Fruit fly (Drosophila melanogaster): ENCODE data around the gene Alp12.

Alp12 gene

DNA sequence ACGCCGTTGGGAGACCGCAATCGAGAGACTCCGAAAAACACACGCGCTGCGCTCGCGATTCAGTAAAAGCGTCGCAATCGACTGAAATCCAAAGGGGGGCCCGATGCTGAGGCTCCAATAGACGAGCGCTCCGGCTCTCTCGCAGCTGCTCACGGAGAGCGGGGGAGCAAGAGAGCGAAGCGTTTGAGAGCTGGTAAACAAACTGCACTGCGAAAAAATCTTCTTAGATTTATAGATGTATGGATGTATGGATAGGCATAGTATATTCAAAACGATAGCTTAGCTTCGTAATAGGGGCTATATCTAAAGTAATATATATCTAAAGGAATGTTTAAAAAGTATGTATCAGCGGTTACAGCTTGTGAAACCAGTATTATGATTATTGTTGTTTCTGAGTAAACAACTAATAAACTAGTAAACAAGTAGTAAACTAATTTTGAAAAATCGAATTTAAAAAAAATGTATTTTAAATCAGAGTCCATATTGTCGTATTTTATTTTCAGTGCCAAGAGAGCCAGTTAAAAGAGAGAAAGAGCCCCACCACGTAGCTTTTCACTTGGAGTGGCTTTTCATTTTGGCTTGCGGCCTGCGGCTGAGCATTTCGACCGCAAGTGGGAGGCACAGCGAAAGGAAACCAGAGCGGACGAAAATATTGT, at the start of gene Alp12, which contains the start of gene CG13085 (continued):
- TF ChIP-seq her (GFP tag; optimal IDR thresholded peaks at IDR 0.05) = peak; percentile 87
- peak; percentile 97 for TF ChIP-seq CG6813 (GFP tag; optimal IDR thresholded peaks at IDR 0.05)
- TF ChIP-seq HmgD (GFP tag; optimal IDR thresholded peaks at IDR 0.05) = peak; percentile 61
- peak; percentile 93 to 95 for TF ChIP-seq Pdp1 (GFP tag; optimal IDR thresholded peaks at IDR 0.05)
- TF ChIP-seq Doc2 (GFP tag; IDR thresholded peaks at IDR 0.05) = peak; percentile 82
- TF ChIP-seq az2 (GFP tag; optimal IDR thresholded peaks at IDR 0.05) = peak; percentile 98
- peak; percentile 93 for TF ChIP-seq wdn (GFP tag; IDR thresholded peaks at IDR 0.05)
- TF ChIP-seq CG17328 (GFP tag; IDR thresholded peaks at IDR 0.05) = peak; percentile 93
- peak; percentile 95 for TF ChIP-seq H2.0 (GFP tag; IDR thresholded peaks at IDR 0.05)
- TF ChIP-seq ftz-f1 (GFP tag; optimal IDR thresholded peaks at IDR 0.05) = peak; percentile 67
- peak; percentile 97 for TF ChIP-seq CG12219 (GFP tag; optimal IDR thresholded peaks at IDR 0.05)
- TF ChIP-seq Hr39 (optimal IDR thresholded peaks at IDR 0.05) = no peak
- peak; percentile 92 for TF ChIP-seq CG7786 (GFP tag; optimal IDR thresholded peaks at IDR 0.05)
- TF ChIP-seq CG6791 (GFP tag; IDR thresholded peaks at IDR 0.05; ENCODE audit: partially characterized antibody) = peak; percentile 54; the same call in 2 of the 3 replicates
- peak; percentile 94 for TF ChIP-seq jing (GFP tag; optimal IDR thresholded peaks at IDR 0.05)
- peak; percentile 41; the same call in 1 of the 2 replicates for TF ChIP-seq dati (GFP tag; IDR thresholded peaks at IDR 0.05)
- TF ChIP-seq CG10267 (tag; optimal IDR thresholded peaks at IDR 0.05) = peak; percentile 95
- peak; percentile 95 for TF ChIP-seq klu (GFP tag; IDR thresholded peaks at IDR 0.05)
- TF ChIP-seq zfh1 (GFP tag; IDR thresholded peaks at IDR 0.05) = peak; percentile 91
- TF ChIP-seq Gug (GFP tag; IDR thresholded peaks at IDR 0.05) = peak; percentile 91
- peak; percentile 99 for TF ChIP-seq BtbVII (GFP tag; optimal IDR thresholded peaks at IDR 0.05)
- TF ChIP-seq Dll (GFP tag; IDR thresholded peaks at IDR 0.05; ENCODE audit: partially characterized antibody) = no peak; the same call in 3 of the 4 replicates
- peak; percentile 98 for TF ChIP-seq sqz (GFP tag; optimal IDR thresholded peaks at IDR 0.05)
- TF ChIP-seq CG1024 (GFP tag; IDR thresholded peaks at IDR 0.05) = peak; percentile 81
- TF ChIP-seq Sox100B (GFP tag; optimal IDR thresholded peaks at IDR 0.05) = peak; percentile 100
- peak; percentile 94 for TF ChIP-seq Fer2 (tag; optimal IDR thresholded peaks at IDR 0.05)
- TF ChIP-seq sr (GFP tag; IDR thresholded peaks at IDR 0.05) = peak; percentile 72; the same call in 1 of the 3 replicates
- TF ChIP-seq Ada2b (GFP tag; IDR thresholded peaks at IDR 0.05) = peak; percentile 95
- TF ChIP-seq CG16815 (GFP tag; optimal IDR thresholded peaks at IDR 0.05) = peak; percentile 93
- TF ChIP-seq CG32772 (GFP tag; IDR thresholded peaks at IDR 0.05) = peak; percentile 95
- peak; percentile 75 for TF ChIP-seq sim (GFP tag; IDR thresholded peaks at IDR 0.05)
- peak; percentile 93 for TF ChIP-seq CG14667 (GFP tag; IDR thresholded peaks at IDR 0.05)
- TF ChIP-seq tna (GFP tag; IDR thresholded peaks at IDR 0.05; ENCODE audit: partially characterized antibody) = peak; percentile 15; the same call in 1 of the 2 replicates
- peak; percentile 96 for TF ChIP-seq ind (GFP tag; optimal IDR thresholded peaks at IDR 0.05)
- TF ChIP-seq sd (tag; optimal IDR thresholded peaks at IDR 0.05) = peak; percentile 93
- TF ChIP-seq Atf3 (GFP tag; optimal IDR thresholded peaks at IDR 0.05) = peak; percentile 90
- peak; percentile 94 for TF ChIP-seq abd-A (tag; optimal IDR thresholded peaks at IDR 0.05)
- peak; percentile 97 for TF ChIP-seq Ptx1 (GFP tag; IDR thresholded peaks at IDR 0.05)
- peak; percentile 91 for TF ChIP-seq CG6175 (GFP tag; IDR thresholded peaks at IDR 0.05)
- TF ChIP-seq nmo (GFP tag; optimal IDR thresholded peaks at IDR 0.05) = peak; percentile 99
- peak; percentile 96 for TF ChIP-seq CG10431 (GFP tag; optimal IDR thresholded peaks at IDR 0.05)
- peak; percentile 96 for TF ChIP-seq croc (GFP tag; conservative IDR thresholded peaks at IDR 0.05)
- peak; percentile 95 for TF ChIP-seq zf30C (GFP tag; optimal IDR thresholded peaks at IDR 0.05)
- peak; percentile 93 for TF ChIP-seq danr (GFP tag; IDR thresholded peaks at IDR 0.05)
- TF ChIP-seq mirr (GFP tag; optimal IDR thresholded peaks at IDR 0.05) = peak; percentile 94
- peak; percentile 98 for TF ChIP-seq CG6854 (GFP tag; optimal IDR thresholded peaks at IDR 0.05)
- peak; percentile 97 for TF ChIP-seq seq (GFP tag; IDR thresholded peaks at IDR 0.05)
- TF ChIP-seq CG16779 (GFP tag; IDR thresholded peaks at IDR 0.05) = peak; percentile 51; the same call in 1 of the 2 replicates
- no peak for TF ChIP-seq dan (GFP tag; IDR thresholded peaks at IDR 0.05)
- TF ChIP-seq CG14050 (GFP tag; IDR thresholded peaks at IDR 0.05) = peak; percentile 95

Data from whole organism, embryonic.